Fruit fly (Drosophila melanogaster) whole organism, wandering third instar larva: ENCODE measurements around the gene gish.
A peak's percentile ranks its signal among the peaks of the same experiment; 100 is the strongest.

Experiments
- Abd-B ChIP-seq: fragments of >200 bp; optimal IDR thresholded peaks from 2 replicates; lab custom pipeline; 2017; ENCODE audit warnings: missing biosample characterization, missing genetic modification characterization
- CG32264 ChIP-seq: fragments of 200-800 bp; sonication (Bioruptor generic); optimal IDR thresholded peaks from 2 replicates; lab custom pipeline; 2016; ENCODE audit warnings: missing biosample characterization, missing genetic modification characterization
- CG9705 ChIP-seq: fragments of 200-800 bp; sonication (Bioruptor generic); optimal IDR thresholded peaks from 2 replicates; lab custom pipeline; 2018; ENCODE audit warnings: missing biosample characterization, mild to moderate bottlenecking, missing genetic modification characterization
- CrebA ChIP-seq: fragments of 200-800 bp; sonication (Bioruptor generic); optimal IDR thresholded peaks from 2 replicates; lab custom pipeline; 2016; ENCODE audit warnings: missing biosample characterization, mild to moderate bottlenecking, missing genetic modification characterization, borderline replicate concordance
- Dfd ChIP-seq: fragments of >200 bp; optimal IDR thresholded peaks from 2 replicates; lab custom pipeline; 2017; ENCODE audit warnings: missing biosample characterization, missing genetic modification characterization
- Dif ChIP-seq: fragments of 200-275, 200-300 bp; sonication (Bioruptor generic); optimal IDR thresholded peaks from 2 replicates; lab custom pipeline; 2018; ENCODE audit warnings: missing biosample characterization, missing genetic modification characterization; ENCODE audit not compliant: partially characterized antibody
- GATAd ChIP-seq: sonication (Bioruptor generic); optimal IDR thresholded peaks from 2 replicates; lab custom pipeline; 2016; ENCODE audit warnings: missing biosample characterization, missing genetic modification characterization
- HLH106 ChIP-seq: fragments of 200-800 bp; optimal IDR thresholded peaks from 3 replicates; lab custom pipeline; 2019; ENCODE audit warnings: missing biosample characterization, mild to moderate bottlenecking, missing genetic modification characterization, moderate library complexity
- Hnf4 ChIP-seq: fragments of 200-800 bp; sonication (Bioruptor generic); optimal IDR thresholded peaks from 2 replicates; lab custom pipeline; 2016; ENCODE audit warnings: missing biosample characterization, mild to moderate bottlenecking, missing genetic modification characterization
- Hr78 ChIP-seq: fragments of >200 bp; optimal IDR thresholded peaks from 2 replicates; lab custom pipeline; 2017; ENCODE audit warnings: missing biosample characterization, missing genetic modification characterization
- Hr83 ChIP-seq: fragments of 200-300 bp; sonication (Bioruptor generic); optimal IDR thresholded peaks from 2 replicates; lab custom pipeline; 2016; ENCODE audit warnings: missing biosample characterization, mild to moderate bottlenecking, missing genetic modification characterization, moderate library complexity; ENCODE audit not compliant: poor library complexity, severe bottlenecking
- Jra ChIP-seq: sonication (Bioruptor generic); optimal IDR thresholded peaks from 2 replicates; lab custom pipeline; 2016; ENCODE audit warnings: missing biosample characterization, missing genetic modification characterization
- Mio ChIP-seq: sonication (Bioruptor generic); optimal IDR thresholded peaks from 2 replicates; lab custom pipeline; 2016; ENCODE audit warnings: missing biosample characterization, missing genetic modification characterization
- Myc ChIP-seq: fragments of >200 bp; optimal IDR thresholded peaks from 2 replicates; lab custom pipeline; 2017
- N ChIP-seq: fragments of >200 bp; optimal IDR thresholded peaks from 2 replicates; lab custom pipeline; 2018; ENCODE audit warnings: missing biosample characterization, missing external identifiers, missing genetic modification characterization
- OdsH ChIP-seq: fragments of 200-800 bp; sonication (Bioruptor generic); optimal IDR thresholded peaks from 2 replicates; lab custom pipeline; 2016; ENCODE audit warnings: missing biosample characterization, mild to moderate bottlenecking, missing genetic modification characterization
- Rel ChIP-seq, 2 experiments: fragments of 200-800 bp; sonication (Bioruptor generic) in 1 of 2; optimal IDR thresholded peaks; 2 replicates in 1 of 2; 3 replicates in 1 of 2; lab custom pipeline; 2016 to 2019; ENCODE audit warnings: mild to moderate bottlenecking in 2 of 2, missing biosample characterization in 2 of 2, missing genetic modification characterization in 2 of 2, moderate library complexity in 1 of 2
- Sp1 ChIP-seq: fragments of 200-800 bp; sonication (Bioruptor generic); optimal IDR thresholded peaks from 3 replicates; lab custom pipeline; 2019; ENCODE audit warnings: missing biosample characterization, mild to moderate bottlenecking, missing genetic modification characterization, moderate library complexity
- Vsx2 ChIP-seq: fragments of 200-300, 225-300 bp; sonication (Bioruptor generic); optimal IDR thresholded peaks from 2 replicates; lab custom pipeline; 2018; ENCODE audit warnings: missing biosample characterization, missing genetic modification characterization; ENCODE audit not compliant: partially characterized antibody
- br ChIP-seq: fragments of 200-800 bp; sonication (Bioruptor generic); optimal IDR thresholded peaks from 2 replicates; lab custom pipeline; 2016; ENCODE audit warnings: missing biosample characterization, missing genetic modification characterization
- brk ChIP-seq: fragments of 200-800 bp; sonication (Bioruptor generic); optimal IDR thresholded peaks from 2 replicates; lab custom pipeline; 2016; ENCODE audit warnings: missing biosample characterization, mild to moderate bottlenecking, missing genetic modification characterization
- dl ChIP-seq, 2 experiments: fragments of 175-275, 200-275 bp in 1 of 2; fragments of 200-275 bp in 1 of 2; sonication (Bioruptor generic); optimal IDR thresholded peaks; lab custom pipeline; 2018; ENCODE audit warnings: mild to moderate bottlenecking in 2 of 2, missing biosample characterization in 2 of 2, missing genetic modification characterization in 2 of 2, moderate library complexity in 2 of 2; ENCODE audit not compliant: partially characterized antibody in 2 of 2, insufficient read depth in 1 of 2
- dmrt93B ChIP-seq: fragments of 200-800 bp; sonication (Bioruptor generic); optimal IDR thresholded peaks from 2 replicates; lab custom pipeline; 2018; ENCODE audit warnings: missing biosample characterization, mild to moderate bottlenecking, missing genetic modification characterization
- dsf ChIP-seq: sonication (Bioruptor generic); optimal IDR thresholded peaks from 2 replicates; lab custom pipeline; 2016; ENCODE audit warnings: missing biosample characterization, missing genetic modification characterization, borderline replicate concordance
- ey ChIP-seq: fragments of 200-800 bp; sonication (Bioruptor generic); optimal IDR thresholded peaks from 2 replicates; lab custom pipeline; 2016; ENCODE audit warnings: missing biosample characterization, missing genetic modification characterization
- foxo ChIP-seq, 2 experiments: fragments of 200-800 bp; sonication (Bioruptor generic); optimal IDR thresholded peaks; 2 replicates in 1 of 2; 3 replicates in 1 of 2; lab custom pipeline; 2016 to 2017; ENCODE audit warnings: missing biosample characterization in 2 of 2, missing genetic modification characterization in 2 of 2
- fru ChIP-seq: fragments of 200-800 bp; sonication (Bioruptor generic); optimal IDR thresholded peaks from 3 replicates; lab custom pipeline; 2016; ENCODE audit warnings: missing biosample characterization, mild to moderate bottlenecking, missing genetic modification characterization
- h ChIP-seq: fragments of 200-800 bp; sonication (Bioruptor generic); optimal IDR thresholded peaks from 3 replicates; lab custom pipeline; 2016; ENCODE audit warnings: missing biosample characterization, mild to moderate bottlenecking, missing genetic modification characterization
- jim ChIP-seq: fragments of 175-275, 200-325 bp; sonication (Bioruptor generic); optimal IDR thresholded peaks from 2 replicates; lab custom pipeline; 2016; ENCODE audit warnings: missing biosample characterization, mild to moderate bottlenecking, missing genetic modification characterization
- lola ChIP-seq: fragments of >200 bp; optimal IDR thresholded peaks from 2 replicates; lab custom pipeline; 2017; ENCODE audit warnings: missing biosample characterization, missing genetic modification characterization
- pan ChIP-seq: fragments of >200 bp; optimal IDR thresholded peaks from 2 replicates; lab custom pipeline; 2017
- psq ChIP-seq: fragments of 200-800 bp; sonication (Bioruptor generic); optimal IDR thresholded peaks from 3 replicates; lab custom pipeline; 2017; ENCODE audit warnings: missing biosample characterization, mild to moderate bottlenecking, missing genetic modification characterization, moderate library complexity
- rgr ChIP-seq: fragments of 200-800 bp; sonication (Bioruptor generic); optimal IDR thresholded peaks from 3 replicates; lab custom pipeline; 2016; ENCODE audit warnings: missing biosample characterization, mild to moderate bottlenecking, missing genetic modification characterization
- sage ChIP-seq: fragments of 200-800 bp; sonication (Bioruptor generic); optimal IDR thresholded peaks from 2 replicates; lab custom pipeline; 2016; ENCODE audit warnings: missing biosample characterization, mild to moderate bottlenecking, missing genetic modification characterization
- sv ChIP-seq: fragments of 200-800 bp; sonication (Bioruptor generic); optimal IDR thresholded peaks from 3 replicates; lab custom pipeline; 2016; ENCODE audit warnings: missing biosample characterization, missing genetic modification characterization
- tai ChIP-seq: sonication (Bioruptor generic); optimal IDR thresholded peaks from 2 replicates; lab custom pipeline; 2016; ENCODE audit warnings: missing biosample characterization, missing genetic modification characterization
- usp ChIP-seq: fragments of >200 bp; optimal IDR thresholded peaks from 2 replicates; lab custom pipeline; 2017; ENCODE audit warnings: missing biosample characterization, missing genetic modification characterization
- woc ChIP-seq: sonication (Bioruptor generic); optimal IDR thresholded peaks from 2 replicates; lab custom pipeline; 2016; ENCODE audit warnings: missing biosample characterization, mild to moderate bottlenecking, missing genetic modification characterization

The gish gene

DNA sequence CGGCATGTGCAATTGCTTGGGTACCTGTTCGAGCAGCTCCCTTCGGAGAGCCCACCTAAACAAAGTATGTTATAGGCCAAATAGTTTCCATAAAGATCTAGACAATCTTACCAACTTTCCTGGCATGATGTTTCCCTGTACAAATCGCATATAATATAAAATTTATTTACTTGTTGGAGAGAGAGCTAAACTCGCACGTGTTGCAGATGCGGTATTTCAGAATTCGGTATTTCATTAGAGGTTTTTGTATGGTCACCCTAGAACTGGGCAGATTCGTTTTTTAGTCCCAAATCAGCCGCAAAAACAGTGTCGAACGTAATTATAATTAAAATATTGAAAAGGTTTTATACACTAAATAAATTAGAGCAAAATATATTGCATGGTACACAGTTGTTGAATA, at the start of gene gish, which contains the start of gene Mat89Ba:
Gene gish, plus strand, starts transcription at position 268 of the 400 bp plus-strand sequence.
Gene Mat89Ba, minus strand, starts transcription at position 231 of the 400 bp plus-strand sequence.
- no peak for TF ChIP-seq Dfd (GFP tag; lab: Kevin White, UChicago)
- TF ChIP-seq HLH106 (tag; lab: Kevin White, UChicago): no peak
- TF ChIP-seq Jra (GFP tag; lab: Kevin White, UChicago): no peak
- TF ChIP-seq Rel (GFP tag; optimal IDR thresholded peaks at IDR 0.05; lab: Kevin White, UChicago): no peak
- TF ChIP-seq Rel (tag; optimal IDR thresholded peaks at IDR 0.05; lab: Kevin White, UChicago): peak; percentile 9
- TF ChIP-seq Vsx2 (GFP tag; lab: Kevin White, UChicago): peak; percentile 11
- no peak for TF ChIP-seq usp (GFP tag; lab: Kevin White, UChicago)

DNA sequence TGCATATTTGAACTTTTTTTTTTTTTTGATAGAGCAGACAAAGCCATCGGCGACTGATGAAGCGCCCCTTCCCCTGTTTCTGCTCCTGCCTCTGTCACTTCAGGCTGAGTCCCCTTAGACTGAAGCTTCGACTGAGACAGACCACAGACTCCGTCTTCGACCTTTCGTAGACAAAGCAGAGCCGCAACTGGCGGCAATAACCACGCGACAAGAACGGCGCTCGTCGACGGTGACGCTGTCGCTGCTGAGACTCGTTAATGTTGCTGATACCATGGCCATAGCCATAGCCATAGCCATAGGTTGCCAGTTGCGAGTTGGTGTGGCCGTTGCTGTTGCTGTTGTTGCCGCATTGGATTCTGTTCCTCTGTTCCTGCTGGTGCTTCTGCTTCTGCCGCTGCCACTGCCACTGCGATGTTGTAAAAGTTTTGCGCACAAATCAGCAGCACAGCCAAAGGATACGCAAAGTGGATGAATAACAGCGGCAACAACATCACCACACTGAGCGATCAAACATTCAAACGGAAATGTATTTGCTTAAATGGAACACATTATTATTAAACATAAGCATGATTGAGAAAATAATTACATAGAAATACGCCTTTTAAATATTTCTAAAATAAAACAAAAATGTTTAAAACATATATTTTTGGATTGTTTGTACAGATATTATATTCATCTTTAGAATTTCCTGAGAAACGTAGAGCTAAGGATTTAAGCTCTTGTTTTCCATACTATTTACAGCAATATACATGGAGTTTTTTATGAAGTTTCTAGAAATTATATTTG, 48.8 kb upstream of the gish start:
- TF ChIP-seq OdsH (GFP tag; lab: Kevin White, UChicago): peak; percentile 28
- peak; percentile 8 for TF ChIP-seq HLH106 (tag; lab: Kevin White, UChicago)
- TF ChIP-seq rgr (GFP tag; lab: Kevin White, UChicago): no peak
- TF ChIP-seq psq: peak; percentile 27
- TF ChIP-seq ey: no peak
- TF ChIP-seq fru (GFP tag; lab: Kevin White, UChicago): peak; percentile 41
- TF ChIP-seq CrebA (GFP tag; lab: Kevin White, UChicago): no peak
- peak; percentile 23 for TF ChIP-seq Sp1
- TF ChIP-seq Hr78 (GFP tag; lab: Kevin White, UChicago): no peak
- TF ChIP-seq h (GFP tag; lab: Kevin White, UChicago): peak; percentile 18
- no peak for TF ChIP-seq sv (GFP tag; lab: Kevin White, UChicago)
- TF ChIP-seq Rel (GFP tag; optimal IDR thresholded peaks at IDR 0.05; lab: Kevin White, UChicago): no peak
- no peak for TF ChIP-seq Rel (tag; optimal IDR thresholded peaks at IDR 0.05; lab: Kevin White, UChicago)
- TF ChIP-seq dsf (GFP tag; lab: Kevin White, UChicago): no peak
- peak; percentile 17 for TF ChIP-seq tai (GFP tag; lab: Kevin White, UChicago)
- peak in 1 of 2 experiments; percentile 30 for TF ChIP-seq foxo (GFP tag; optimal IDR thresholded peaks at IDR 0.05; lab: Kevin White, UChicago)

DNA sequence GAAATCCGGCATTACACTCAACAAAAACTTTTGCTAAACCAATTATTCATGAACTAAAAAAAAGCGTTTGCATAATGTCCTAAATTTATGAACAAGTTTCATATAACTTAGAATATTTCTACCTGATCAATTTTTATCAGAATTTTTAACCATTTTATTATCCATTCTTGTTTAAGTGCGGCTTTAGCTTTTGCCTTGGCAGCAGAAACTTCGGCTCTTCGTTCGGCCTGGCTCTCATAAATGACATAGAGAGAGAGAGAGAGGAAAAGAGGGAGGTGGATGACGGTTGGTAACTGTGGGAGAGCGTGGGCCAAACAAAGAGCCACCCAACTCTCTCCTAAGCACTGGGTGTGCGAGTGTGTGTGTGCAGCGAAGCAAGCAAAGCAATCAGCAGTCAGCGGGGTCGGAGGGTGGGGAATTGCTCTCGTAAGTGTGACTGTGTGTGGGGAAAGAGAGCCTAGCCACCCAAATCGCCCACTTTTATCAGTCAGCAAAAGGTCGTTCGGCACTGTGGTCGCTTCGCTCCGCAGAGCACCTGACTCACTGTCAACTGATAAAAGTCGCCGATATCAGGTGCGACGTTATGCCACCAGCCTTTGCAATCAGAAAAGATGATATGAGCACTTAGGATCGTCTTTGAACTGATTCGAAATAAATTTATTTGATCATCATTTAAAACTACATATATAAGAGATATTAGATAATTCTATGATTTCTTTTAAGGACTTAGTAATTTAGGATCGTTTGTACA, 47.7 kb upstream of the gish start:
- TF ChIP-seq tai (GFP tag; lab: Kevin White, UChicago) (peak; percentile 73), psq (peak; percentile 79), HLH106 (tag; lab: Kevin White, UChicago) (peak; percentile 81), N (GFP tag; lab: Kevin White, UChicago) (peak; percentile 47), Vsx2 (GFP tag; lab: Kevin White, UChicago) (peak; percentile 40), h (GFP tag; lab: Kevin White, UChicago) (peak; percentile 94), GATAd (GFP tag; lab: Kevin White, UChicago) (peak; percentile 30), foxo (GFP tag; optimal IDR thresholded peaks at IDR 0.05; lab: Kevin White, UChicago) (peak; percentile 74 to 91), ey (peak; percentile 94), br (GFP tag; lab: Kevin White, UChicago) (peak; percentile 89), dmrt93B (GFP tag; lab: Kevin White, UChicago) (peak; percentile 73), jim (GFP tag; lab: Kevin White, UChicago) (no peak), fru (GFP tag; lab: Kevin White, UChicago) (peak; percentile 93), CG9705 (GFP tag; lab: Kevin White, UChicago) (peak; percentile 2), sv (GFP tag; lab: Kevin White, UChicago) (peak; percentile 94), brk (GFP tag; lab: Kevin White, UChicago) (peak; percentile 90), Abd-B (no peak), dl (GFP tag; optimal IDR thresholded peaks at IDR 0.05; lab: Kevin White, UChicago; ENCODE audit: insufficient read depth in 1 of 2, partially characterized antibody in 2 of 2) (peak; percentile 78 to 85), Hr78 (GFP tag; lab: Kevin White, UChicago) (no peak), CrebA (GFP tag; lab: Kevin White, UChicago) (no peak), Jra (GFP tag; lab: Kevin White, UChicago) (peak; percentile 74), lola (no peak), woc (GFP tag; lab: Kevin White, UChicago) (peak; percentile 81), rgr (GFP tag; lab: Kevin White, UChicago) (peak; percentile 93), OdsH (GFP tag; lab: Kevin White, UChicago) (peak; percentile 91), Dfd (GFP tag; lab: Kevin White, UChicago) (no peak), pan (lab: Kevin White, UChicago) (no peak), Dif (GFP tag; lab: Kevin White, UChicago) (peak; percentile 91), sage (GFP tag; lab: Kevin White, UChicago) (peak; percentile 63), Hnf4 (GFP tag; lab: Kevin White, UChicago) (peak; percentile 82), Rel (GFP tag; optimal IDR thresholded peaks at IDR 0.05; lab: Kevin White, UChicago) (peak; percentile 72), Rel (tag; optimal IDR thresholded peaks at IDR 0.05; lab: Kevin White, UChicago) (peak; percentile 79), dsf (GFP tag; lab: Kevin White, UChicago) (peak; percentile 68), Hr83 (GFP tag; lab: Kevin White, UChicago) (peak; percentile 55), CG32264 (GFP tag; lab: Kevin White, UChicago) (peak; percentile 88), Myc (no peak), Sp1 (peak; percentile 85), usp (GFP tag; lab: Kevin White, UChicago) (no peak), Mio (peak; percentile 26)
